Worm (Caenorhabditis elegans) whole organism, late embryonic: Measurements from ENCODE around the gene myo-3.

Experiments used
- Y22D7AL.16 ChIP-seq: sonication (generic microtip); optimal IDR thresholded peaks from 2 replicates; lab custom pipeline; 2016; ENCODE audit warnings: missing genetic modification characterization, missing compliant biosample characterization
- ama-1 ChIP-seq: fragments of 150-350 bp; optimal IDR thresholded peaks from 2 replicates; lab custom pipeline; 2014
- ceh-24 ChIP-seq: sonication (generic microtip); optimal IDR thresholded peaks from 2 replicates; lab custom pipeline; 2016; ENCODE audit warnings: mild to moderate bottlenecking, missing genetic modification characterization, missing compliant biosample characterization
- ceh-30 ChIP-seq: fragments of 150-350 bp; optimal IDR thresholded peaks from 2 replicates; lab custom pipeline; 2014; ENCODE audit warnings: missing biosample characterization, missing genetic modification characterization
- che-1 ChIP-seq: sonication (generic microtip); optimal IDR thresholded peaks from 2 replicates; lab custom pipeline; 2016; ENCODE audit warnings: mild to moderate bottlenecking, missing genetic modification characterization, missing compliant biosample characterization
- dve-1 ChIP-seq: sonication (generic microtip); optimal IDR thresholded peaks from 2 replicates; lab custom pipeline; 2017; ENCODE audit warnings: antibody characterized with exemption, mild to moderate bottlenecking, missing genetic modification characterization, missing compliant biosample characterization
- nfya-1 ChIP-seq: sonication (generic microtip); optimal IDR thresholded peaks from 2 replicates; lab custom pipeline; 2017; ENCODE audit warnings: missing genetic modification characterization, mild to moderate bottlenecking, missing compliant biosample characterization, antibody characterized with exemption, moderate library complexity
- pat-9 ChIP-seq: fragments of 200-800 bp; sonication (Bioruptor generic); optimal IDR thresholded peaks from 2 replicates; lab custom pipeline; 2018; ENCODE audit warnings: mild to moderate bottlenecking, missing genetic modification characterization, moderate library complexity, missing compliant biosample characterization
- pax-1 ChIP-seq: fragments of 150-350 bp; optimal IDR thresholded peaks from 2 replicates; lab custom pipeline; 2014; ENCODE audit warnings: missing biosample characterization, missing genetic modification characterization
- unc-3 ChIP-seq, 2 experiments: fragments of 200-800 bp in 1 of 2; sonication (Bioruptor generic) in 1 of 2; sonication (generic microtip) in 1 of 2; conservative IDR thresholded peaks in 1 of 2; optimal IDR thresholded peaks in 1 of 2; 2 replicates each; pipeline versions ENCODE4 v1.3.6 to Lab custom; 2016 to 2022; ENCODE audit warnings: missing compliant biosample characterization in 2 of 2, missing genetic modification characterization in 2 of 2, missing genetic modification reagents in 1 of 2
- zip-5 ChIP-seq: sonication (generic microtip); optimal IDR thresholded peaks from 2 replicates; lab custom pipeline; 2016; ENCODE audit warnings: missing genetic modification characterization, missing compliant biosample characterization

DNA sequence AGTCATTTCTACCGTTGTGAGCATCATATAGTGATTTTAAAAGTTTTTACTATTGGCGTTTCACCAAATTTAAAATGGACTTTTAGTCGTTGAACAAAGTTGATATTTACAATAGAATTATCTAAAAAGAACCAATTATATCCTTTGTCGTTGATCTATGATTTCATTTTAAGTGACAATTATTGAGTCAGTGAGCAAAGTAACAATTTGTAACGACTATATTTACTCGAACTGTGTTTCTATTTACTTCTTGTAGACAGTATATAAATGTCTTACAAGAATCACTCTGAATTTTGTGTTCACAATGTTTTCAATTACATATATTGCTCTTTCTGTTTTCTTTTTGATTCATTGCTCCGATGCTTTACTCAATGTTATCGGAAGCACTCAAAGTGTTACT lies 7.0 kb upstream of the myo-3 start, which contains the start of gene ttr-22:
- TF ChIP-seq ama-1 (lab: Kevin White, UChicago) (no peak), pat-9 (tag; lab: Kevin White, UChicago) (no peak), zip-5 (tag; lab: Kevin White, UChicago) (no peak), unc-3 (GFP tag; conservative IDR thresholded peaks at IDR 0.05; lab: Robert Waterston, UW) (no peak), unc-3 (tag; optimal IDR thresholded peaks at IDR 0.05; lab: Kevin White, UChicago) (no peak), pax-1 (tag; lab: Kevin White, UChicago) (no peak), Y22D7AL.16 (no peak), ceh-24 (tag; lab: Kevin White, UChicago) (no peak), dve-1 (tag; lab: Kevin White, UChicago) (no peak), ceh-30 (tag; lab: Kevin White, UChicago) (no peak), che-1 (tag; lab: Kevin White, UChicago) (no peak), nfya-1 (tag; lab: Kevin White, UChicago) (no peak)
